Worm (Caenorhabditis elegans) whole organism, late embryonic: Measurements from ENCODE around the gene srh-213.

Experiments used
- dmd-4 ChIP-seq: sonication (generic microtip); optimal IDR thresholded peaks from 2 replicates; lab custom pipeline; 2016; ENCODE audit warnings: borderline replicate concordance, missing genetic modification characterization, missing compliant biosample characterization
- fkh-10 ChIP-seq: fragments of 150-350 bp; optimal IDR thresholded peaks from 2 replicates; lab custom pipeline; 2014; ENCODE audit warnings: missing biosample characterization, missing genetic modification reagents, missing genetic modification characterization

DNA sequence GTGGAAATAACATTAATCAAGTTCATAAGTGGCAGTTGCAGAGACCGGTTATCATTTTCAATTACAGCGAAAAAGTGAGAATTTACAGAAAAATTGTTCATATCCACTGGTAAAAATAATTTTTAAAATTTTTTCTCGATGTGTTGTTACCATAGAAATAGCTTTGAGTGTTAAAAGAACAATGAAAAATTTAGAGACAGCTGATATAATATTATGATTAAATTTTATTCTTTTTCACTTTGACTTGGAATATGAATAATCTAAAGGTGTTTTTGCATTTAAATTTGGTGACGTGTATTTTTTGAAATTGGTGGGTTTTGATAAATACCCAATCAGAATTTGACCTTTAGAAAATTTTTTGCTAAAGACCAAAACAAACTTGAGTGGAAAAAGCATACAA is 36.8 kb upstream of the srh-213 start, which contains the start of gene F59B1.6:
- TF ChIP-seq fkh-10 (GFP tag; lab: Kevin White, UChicago) (no peak), dmd-4 (tag; lab: Kevin White, UChicago) (no peak)
